Fruit fly (Drosophila melanogaster) whole organism, embryonic: Measurements from ENCODE around the gene CG15767.

Source experiments
- CG10147 ChIP-seq: fragments of 200-800 bp; sonication (Bioruptor generic); optimal IDR thresholded peaks from 2 replicates; lab custom pipeline; 2019; ENCODE audit warnings: missing biosample characterization, mild to moderate bottlenecking, missing genetic modification characterization, moderate library complexity
- CG10321 ChIP-seq: fragments of 200-800 bp; sonication (Bioruptor generic); IDR thresholded peaks from 2 replicates; pipeline ENCODE4 v1.3.6; 2022; ENCODE audit warnings: missing biosample characterization, missing genetic modification characterization
- CG10979 ChIP-seq: fragments of 200-800 bp; sonication (Bioruptor generic); optimal IDR thresholded peaks from 2 replicates; lab custom pipeline; 2018; ENCODE audit warnings: missing biosample characterization, mild to moderate bottlenecking, missing genetic modification characterization, moderate library complexity
- CG12391 ChIP-seq: fragments of 200-800 bp; sonication (Bioruptor generic); optimal IDR thresholded peaks from 3 replicates; lab custom pipeline; 2018; ENCODE audit warnings: missing biosample characterization, mild to moderate bottlenecking, missing genetic modification characterization, moderate library complexity
- CG13296 ChIP-seq: fragments of 200-800 bp; sonication (Bioruptor generic); optimal IDR thresholded peaks from 3 replicates; lab custom pipeline; 2018; ENCODE audit warnings: missing biosample characterization, mild to moderate bottlenecking, missing genetic modification characterization
- CG1529 ChIP-seq: fragments of 200-800 bp; sonication (Bioruptor generic); optimal IDR thresholded peaks from 3 replicates; lab custom pipeline; 2018; ENCODE audit warnings: missing biosample characterization, missing genetic modification characterization
- CG18476 ChIP-seq: fragments of 200-800 bp; sonication (Bioruptor generic); optimal IDR thresholded peaks from 2 replicates; lab custom pipeline; 2016; ENCODE audit warnings: missing biosample characterization, mild to moderate bottlenecking, missing genetic modification characterization
- CG31224 ChIP-seq: fragments of 200-800 bp; sonication (Bioruptor generic); IDR thresholded peaks from 2 replicates; pipeline ENCODE4 v1.3.6; 2022; ENCODE audit warnings: missing biosample characterization, missing genetic modification characterization
- CG3407 ChIP-seq: fragments of 200-800 bp; sonication (Bioruptor generic); optimal IDR thresholded peaks from 2 replicates; lab custom pipeline; 2018; ENCODE audit warnings: missing biosample characterization, mild to moderate bottlenecking, missing genetic modification characterization
- CG4854 ChIP-seq: fragments of 200-800 bp; sonication (Bioruptor generic); optimal IDR thresholded peaks from 2 replicates; lab custom pipeline; 2016; ENCODE audit warnings: missing biosample characterization, missing genetic modification characterization, inconsistent platforms
- CG6654 ChIP-seq: fragments of 200-800 bp; sonication (Bioruptor generic); optimal IDR thresholded peaks from 2 replicates; lab custom pipeline; 2017; ENCODE audit warnings: missing biosample characterization, mild to moderate bottlenecking, missing genetic modification characterization
- CG6683 ChIP-seq: fragments of 200-800 bp; sonication (Bioruptor generic); optimal IDR thresholded peaks from 2 replicates; lab custom pipeline; 2017; ENCODE audit warnings: missing biosample characterization, mild to moderate bottlenecking, missing genetic modification characterization, missing genetic modification reagents
- CG6791 ChIP-seq: fragments of 200-800 bp; sonication (Bioruptor generic); IDR thresholded peaks from 3 replicates; pipeline ENCODE4 v1.3.6; 2022; ENCODE audit warnings: missing biosample characterization, missing genetic modification characterization; ENCODE audit not compliant: partially characterized antibody
- CG6854 ChIP-seq: fragments of 200-800 bp; sonication (Bioruptor generic); optimal IDR thresholded peaks from 3 replicates; lab custom pipeline; 2017; ENCODE audit warnings: missing biosample characterization, mild to moderate bottlenecking, missing genetic modification characterization
- CG8924 ChIP-seq: fragments of 200-800 bp; optimal IDR thresholded peaks from 3 replicates; lab custom pipeline; 2019; ENCODE audit warnings: missing biosample characterization, mild to moderate bottlenecking, missing genetic modification characterization, moderate library complexity
- CG9437 ChIP-seq: fragments of 200-800 bp; sonication (Bioruptor generic); optimal IDR thresholded peaks from 2 replicates; lab custom pipeline; 2018; ENCODE audit warnings: missing biosample characterization, mild to moderate bottlenecking, missing genetic modification characterization
- Dbx ChIP-seq: fragments of 200-800 bp; sonication (Bioruptor generic); IDR thresholded peaks from 3 replicates; pipeline ENCODE4 v1.3.6; 2022; ENCODE audit warnings: missing biosample characterization, missing genetic modification characterization
- Hmx ChIP-seq: fragments of 200-800 bp; sonication (Bioruptor generic); optimal IDR thresholded peaks from 2 replicates; lab custom pipeline; 2016; ENCODE audit warnings: missing biosample characterization, missing genetic modification characterization
- Lpt ChIP-seq: fragments of >200 bp; optimal IDR thresholded peaks from 2 replicates; lab custom pipeline; 2018; ENCODE audit warnings: missing biosample characterization, missing genetic modification characterization
- Mes4 ChIP-seq: fragments of 200-800 bp; sonication (Bioruptor generic); optimal IDR thresholded peaks from 2 replicates; lab custom pipeline; 2016; ENCODE audit warnings: missing biosample characterization, missing genetic modification characterization
- NK7.1 ChIP-seq: fragments of 200-800 bp; sonication (Bioruptor generic); optimal IDR thresholded peaks from 3 replicates; lab custom pipeline; 2016; ENCODE audit warnings: missing biosample characterization, missing genetic modification characterization
- Nf-YB ChIP-seq: fragments of 200-800 bp; sonication (Bioruptor generic); optimal IDR thresholded peaks from 3 replicates; lab custom pipeline; 2019; ENCODE audit warnings: missing biosample characterization, mild to moderate bottlenecking, missing genetic modification characterization, moderate library complexity
- Opbp ChIP-seq: fragments of 200-800 bp; sonication (Bioruptor generic); IDR thresholded peaks from 3 replicates; pipeline ENCODE4 v1.3.6; 2022; ENCODE audit warnings: missing biosample characterization, missing genetic modification characterization; ENCODE audit not compliant: partially characterized antibody
- Sin3A ChIP-seq: fragments of >200 bp; optimal IDR thresholded peaks from 2 replicates; lab custom pipeline; 2018
- ab ChIP-seq: fragments of 200-800 bp; sonication (Bioruptor generic); optimal IDR thresholded peaks from 2 replicates; lab custom pipeline; 2016; ENCODE audit warnings: missing biosample characterization, missing genetic modification characterization
- ash1 ChIP-seq: fragments of 200-800 bp; sonication (Bioruptor generic); optimal IDR thresholded peaks from 2 replicates; lab custom pipeline; 2018; ENCODE audit warnings: missing biosample characterization, mild to moderate bottlenecking, missing genetic modification characterization
- bcd ChIP-seq: fragments of 200-800 bp; sonication (Bioruptor generic); optimal IDR thresholded peaks from 2 replicates; lab custom pipeline; 2017; ENCODE audit warnings: missing biosample characterization, mild to moderate bottlenecking, missing genetic modification characterization
- caup ChIP-seq: fragments of 200-800 bp; sonication (Bioruptor generic); optimal IDR thresholded peaks from 3 replicates; lab custom pipeline; 2017; ENCODE audit warnings: missing biosample characterization, mild to moderate bottlenecking, missing genetic modification characterization, moderate library complexity; ENCODE audit not compliant: severe bottlenecking
- chinmo ChIP-seq: fragments of 200-800 bp; sonication (Bioruptor generic); IDR thresholded peaks from 4 replicates; pipeline ENCODE4 v1.3.6; 2022; ENCODE audit warnings: missing biosample characterization, missing genetic modification characterization; ENCODE audit not compliant: partially characterized antibody
- dmrt11E ChIP-seq: fragments of 200-800 bp; sonication (Bioruptor generic); optimal IDR thresholded peaks from 3 replicates; lab custom pipeline; 2018; ENCODE audit warnings: missing biosample characterization, mild to moderate bottlenecking, missing genetic modification characterization, moderate library complexity
- ems ChIP-seq: fragments of 200-800 bp; sonication (Bioruptor generic); optimal IDR thresholded peaks from 3 replicates; lab custom pipeline; 2016; ENCODE audit warnings: missing biosample characterization, missing genetic modification characterization
- eyg ChIP-seq: fragments of 200-800 bp; sonication (Bioruptor generic); optimal IDR thresholded peaks from 3 replicates; lab custom pipeline; 2016; ENCODE audit warnings: missing biosample characterization, missing genetic modification characterization
- fd102C ChIP-seq: fragments of 200-800 bp; sonication (Bioruptor generic); optimal IDR thresholded peaks from 2 replicates; lab custom pipeline; 2018; ENCODE audit warnings: missing biosample characterization, mild to moderate bottlenecking, missing genetic modification characterization, moderate library complexity
- fd64A ChIP-seq: fragments of 200-800 bp; sonication (Bioruptor generic); optimal IDR thresholded peaks from 3 replicates; lab custom pipeline; 2018; ENCODE audit warnings: missing biosample characterization, mild to moderate bottlenecking, missing genetic modification characterization
- ftz-f1 ChIP-seq: fragments of 200-800 bp; sonication (Bioruptor generic); optimal IDR thresholded peaks from 2 replicates; lab custom pipeline; 2016; ENCODE audit warnings: missing biosample characterization, missing genetic modification characterization
- fu2 ChIP-seq: fragments of 200-800 bp; sonication (Bioruptor generic); optimal IDR thresholded peaks from 2 replicates; lab custom pipeline; 2016; ENCODE audit warnings: missing biosample characterization, missing genetic modification characterization
- gcm2 ChIP-seq: fragments of 200-800 bp; sonication (Bioruptor generic); optimal IDR thresholded peaks from 2 replicates; lab custom pipeline; 2016; ENCODE audit warnings: missing biosample characterization, missing genetic modification characterization
- gsb ChIP-seq: fragments of 200-800 bp; sonication (Bioruptor generic); IDR thresholded peaks from 2 replicates; pipeline ENCODE4 v1.3.6; 2022; ENCODE audit warnings: missing biosample characterization, missing genetic modification characterization
- gt ChIP-seq: fragments of 200-800 bp; sonication (Bioruptor generic); IDR thresholded peaks from 2 replicates; pipeline ENCODE4 v1.3.6; 2022; ENCODE audit warnings: missing biosample characterization, missing genetic modification characterization
- lilli ChIP-seq: fragments of 200-800 bp; sonication (Bioruptor generic); optimal IDR thresholded peaks from 3 replicates; lab custom pipeline; 2016; ENCODE audit warnings: missing biosample characterization, missing genetic modification characterization
- oc ChIP-seq: fragments of 200-800 bp; sonication (Bioruptor generic); optimal IDR thresholded peaks from 2 replicates; lab custom pipeline; 2018; ENCODE audit warnings: missing biosample characterization, mild to moderate bottlenecking, missing genetic modification characterization, moderate library complexity
- pan ChIP-seq, 4 experiments: fragments of >200 bp in 3 of 4; fragments of 200-800 bp in 1 of 4; sonication (Bioruptor generic) in 1 of 4; optimal IDR thresholded peaks in 3 of 4; IDR thresholded peaks in 1 of 4; 2 replicates each; pipeline versions ENCODE4 v1.3.6 to Lab custom; 2017 to 2022; ENCODE audit warnings: missing biosample characterization in 2 of 4, missing genetic modification characterization in 2 of 4, mixed read lengths in 1 of 4
- schlank ChIP-seq: fragments of 200-800 bp; sonication (Bioruptor generic); optimal IDR thresholded peaks from 2 replicates; lab custom pipeline; 2018; ENCODE audit warnings: missing biosample characterization, mild to moderate bottlenecking, missing genetic modification characterization
- shn ChIP-seq: fragments of 200-800 bp; sonication (Bioruptor generic); optimal IDR thresholded peaks from 3 replicates; lab custom pipeline; 2016; ENCODE audit warnings: missing biosample characterization, missing genetic modification characterization
- sima ChIP-seq: fragments of 200-800 bp; sonication (Bioruptor generic); optimal IDR thresholded peaks from 2 replicates; lab custom pipeline; 2016; ENCODE audit warnings: missing biosample characterization, missing genetic modification characterization
- tap ChIP-seq: fragments of 200-800 bp; optimal IDR thresholded peaks from 3 replicates; lab custom pipeline; 2019; ENCODE audit warnings: missing biosample characterization, mild to moderate bottlenecking, missing genetic modification characterization, moderate library complexity
- zen2 ChIP-seq: fragments of 200-800 bp; sonication (Bioruptor generic); IDR thresholded peaks from 3 replicates; pipeline ENCODE4 v1.3.6; 2022; ENCODE audit warnings: missing biosample characterization, missing genetic modification characterization; ENCODE audit not compliant: partially characterized antibody

The CG15767 gene

DNA sequence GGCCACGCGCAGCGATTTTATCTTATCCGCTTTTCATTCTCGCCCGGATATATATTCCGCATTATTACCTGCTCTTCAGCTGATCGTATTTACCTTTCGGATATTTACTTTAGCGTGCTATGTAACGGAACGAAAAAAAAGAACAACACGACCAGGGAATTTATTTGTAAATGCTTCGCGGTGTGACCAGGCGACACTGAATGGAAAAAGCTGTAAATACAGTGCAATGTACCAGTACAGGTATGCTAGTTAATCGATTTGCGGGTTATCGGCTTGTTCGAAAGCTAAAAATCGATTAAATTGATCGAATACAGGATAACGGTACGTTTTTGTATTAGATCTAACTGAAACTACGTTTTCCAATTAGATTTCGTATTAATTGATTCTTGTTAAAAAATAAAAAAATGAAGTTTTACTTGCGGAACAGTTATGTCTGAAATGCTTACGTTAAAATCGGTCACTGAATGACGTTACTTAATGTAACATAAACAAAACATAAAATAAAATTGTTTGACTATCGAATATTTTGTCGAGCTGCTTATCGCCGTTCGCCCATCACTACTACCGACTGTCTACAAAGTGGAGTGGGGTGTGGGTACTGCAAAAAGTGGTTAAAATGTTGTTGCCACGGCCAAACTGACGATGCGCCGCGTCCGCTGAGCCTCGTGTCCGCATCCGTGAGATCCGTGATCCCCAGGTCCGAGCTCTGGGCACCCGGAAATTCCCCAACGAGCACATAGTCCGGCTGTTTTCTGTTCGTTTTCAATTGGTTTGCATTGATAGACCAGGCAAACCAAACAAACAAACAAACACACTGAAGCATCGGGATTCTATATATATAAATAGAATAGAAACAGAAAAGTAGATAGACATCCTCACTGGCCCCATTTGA is 25.0 kb upstream of the CG15767 start, which contains the start of the genes MAPk-Ak2 and CG42699 (continued):
- TF ChIP-seq CG13296 (GFP tag; lab: Kevin White, UChicago) (peak; percentile 93), ems (GFP tag; lab: Kevin White, UChicago) (peak; percentile 73), NK7.1 (peak; percentile 65), CG12391 (tag; lab: Kevin White, UChicago) (peak; percentile 43), dmrt11E (peak; percentile 55), ash1 (GFP tag; lab: Kevin White, UChicago) (peak; percentile 84), shn (GFP tag; lab: Kevin White, UChicago) (peak; percentile 71), CG10979 (tag; lab: Kevin White, UChicago) (no peak), lilli (peak; percentile 67), CG4854 (GFP tag; lab: Kevin White, UChicago) (peak; percentile 72), CG10147 (no peak), CG3407 (peak; percentile 90), CG31224 (GFP tag; lab: Robert Waterston, UW) (no peak), fd102C (peak; percentile 85), ftz-f1 (GFP tag; lab: Kevin White, UChicago) (no peak), sima (GFP tag; lab: Kevin White, UChicago) (peak; percentile 46), Mes4 (peak; percentile 76), zen2 (GFP tag; lab: Robert Waterston, UW) (0 out of 3 replicates have a peak, but pooled peaks have one; percentile 40), CG6654 (GFP tag; lab: Kevin White, UChicago) (no peak), gsb (GFP tag; lab: Robert Waterston, UW) (0 out of 2 replicates have a peak, but pooled peaks have one; percentile 36), pan (optimal IDR thresholded peaks at IDR 0.05; lab: Kevin White, UChicago) (no peak), pan (GFP tag; optimal IDR thresholded peaks at IDR 0.05 in 1 of 2, IDR thresholded peaks at IDR 0.05 in 1 of 2) (peak in 1 of 2 experiments; percentile 69), CG18476 (GFP tag; lab: Kevin White, UChicago) (peak; percentile 49), tap (peak; percentile 54), Nf-YB (peak; percentile 54), bcd (GFP tag; lab: Kevin White, UChicago) (peak; percentile 72), CG9437 (GFP tag; lab: Kevin White, UChicago) (peak; percentile 92), fd64A (GFP tag; lab: Kevin White, UChicago) (peak; percentile 83), Dbx (peak; percentile 62; the same call in 1 of the 3 replicates), gt (GFP tag; lab: Robert Waterston, UW) (no peak), CG6683 (peak; percentile 70), Opbp (GFP tag; lab: Robert Waterston, UW) (peak; percentile 66; the same call in 2 of the 3 replicates), CG6854 (GFP tag; lab: Kevin White, UChicago) (peak; percentile 74), schlank (tag; lab: Kevin White, UChicago) (peak; percentile 83), CG6791 (GFP tag; lab: Robert Waterston, UW) (peak; percentile 79), fu2 (peak; percentile 44), Hmx (GFP tag; lab: Kevin White, UChicago) (no peak), oc (peak; percentile 74), Lpt (GFP tag; lab: Kevin White, UChicago) (no peak), Sin3A (lab: Kevin White, UChicago) (peak; percentile 61), CG10321 (GFP tag; lab: Robert Waterston, UW) (peak; percentile 62), gcm2 (peak; percentile 26), CG1529 (peak; percentile 82), caup (peak; percentile 91), ab (no peak), chinmo (GFP tag; lab: Robert Waterston, UW) (no peak), eyg (GFP tag; lab: Kevin White, UChicago) (peak; percentile 83), CG8924 (tag; lab: Kevin White, UChicago) (peak; percentile 60)
